Fruit fly (Drosophila melanogaster) whole organism, embryonic: Measurements from ENCODE around the gene CG4393.

Source experiments
- Abd-B ChIP-seq: fragments of 200-800 bp; sonication (Bioruptor generic); optimal IDR thresholded peaks from 2 replicates; lab custom pipeline; 2018; ENCODE audit warnings: missing biosample characterization, mild to moderate bottlenecking, missing genetic modification characterization, moderate library complexity
- Blimp-1 ChIP-seq: fragments of 200-800 bp; sonication (Bioruptor generic); optimal IDR thresholded peaks from 3 replicates; lab custom pipeline; 2018; ENCODE audit warnings: missing biosample characterization, missing genetic modification characterization, mild to moderate bottlenecking, moderate library complexity, missing genetic modification reagents
- CG10209 ChIP-seq: fragments of 200-800 bp; sonication (Bioruptor generic); optimal IDR thresholded peaks from 3 replicates; lab custom pipeline; 2017; ENCODE audit warnings: missing biosample characterization, mild to moderate bottlenecking, missing genetic modification characterization, missing genetic modification reagents
- CG10543 ChIP-seq: fragments of 200-800 bp; sonication (Bioruptor generic); optimal IDR thresholded peaks from 3 replicates; lab custom pipeline; 2017; ENCODE audit warnings: missing biosample characterization, mild to moderate bottlenecking, missing genetic modification characterization, moderate library complexity
- CG12155 ChIP-seq: fragments of 200-800 bp; sonication (Bioruptor generic); optimal IDR thresholded peaks from 3 replicates; lab custom pipeline; 2016; ENCODE audit warnings: missing biosample characterization, missing genetic modification characterization
- CG12942 ChIP-seq: fragments of 200-800 bp; sonication (Bioruptor generic); optimal IDR thresholded peaks from 3 replicates; lab custom pipeline; 2016; ENCODE audit warnings: missing biosample characterization, missing genetic modification characterization
- CG13624 ChIP-seq: fragments of 200-800 bp; sonication (Bioruptor generic); optimal IDR thresholded peaks from 2 replicates; lab custom pipeline; 2016; ENCODE audit warnings: missing biosample characterization, missing genetic modification characterization
- CG18476 ChIP-seq: fragments of 200-800 bp; sonication (Bioruptor generic); optimal IDR thresholded peaks from 2 replicates; lab custom pipeline; 2016; ENCODE audit warnings: missing biosample characterization, mild to moderate bottlenecking, missing genetic modification characterization
- CG18619 ChIP-seq: fragments of 200-800 bp; sonication (Bioruptor generic); optimal IDR thresholded peaks from 3 replicates; lab custom pipeline; 2017; ENCODE audit warnings: missing biosample characterization, mild to moderate bottlenecking, missing genetic modification characterization
- CG3065 ChIP-seq: fragments of 200-800 bp; sonication (Bioruptor generic); optimal IDR thresholded peaks from 2 replicates; lab custom pipeline; 2016; ENCODE audit warnings: missing biosample characterization, missing genetic modification characterization
- CG32532 ChIP-seq: fragments of 200-800 bp; sonication (Bioruptor generic); IDR thresholded peaks from 2 replicates; pipeline ENCODE4 v1.3.6; 2022; ENCODE audit warnings: missing biosample characterization, missing genetic modification characterization
- CG33557 ChIP-seq: fragments of 200-800 bp; sonication (Bioruptor generic); optimal IDR thresholded peaks from 2 replicates; lab custom pipeline; 2019; ENCODE audit warnings: missing biosample characterization, mild to moderate bottlenecking, missing genetic modification characterization, moderate library complexity
- CG3847 ChIP-seq: fragments of 200-800 bp; sonication (Bioruptor generic); IDR thresholded peaks from 2 replicates; pipeline ENCODE4 v1.3.6; 2022; ENCODE audit warnings: missing biosample characterization, missing genetic modification characterization
- CG4730 ChIP-seq: fragments of 200-800 bp; sonication (Bioruptor generic); IDR thresholded peaks from 2 replicates; pipeline ENCODE4 v1.3.6; 2022; ENCODE audit warnings: missing biosample characterization, missing genetic modification characterization
- CG9727 ChIP-seq: fragments of 200-800 bp; sonication (Bioruptor generic); optimal IDR thresholded peaks from 3 replicates; lab custom pipeline; 2017; ENCODE audit warnings: missing biosample characterization, mild to moderate bottlenecking, missing genetic modification characterization
- CG9817 ChIP-seq: fragments of 200-800 bp; sonication (Bioruptor generic); optimal IDR thresholded peaks from 2 replicates; lab custom pipeline; 2018; ENCODE audit warnings: missing biosample characterization, mild to moderate bottlenecking, missing genetic modification characterization, moderate library complexity
- Chrac-16 ChIP-seq: fragments of 200-800 bp; sonication (Bioruptor generic); optimal IDR thresholded peaks from 3 replicates; lab custom pipeline; 2016; ENCODE audit warnings: missing biosample characterization, missing genetic modification characterization
- CoRest ChIP-seq: fragments of 200-800 bp; sonication (Bioruptor generic); optimal IDR thresholded peaks from 3 replicates; lab custom pipeline; 2018; ENCODE audit warnings: missing biosample characterization, mild to moderate bottlenecking, missing genetic modification characterization, moderate library complexity
- D19B ChIP-seq: fragments of 200-800 bp; sonication (Bioruptor generic); optimal IDR thresholded peaks from 2 replicates; lab custom pipeline; 2017; ENCODE audit warnings: missing biosample characterization, mild to moderate bottlenecking, missing genetic modification characterization
- Dek ChIP-seq: fragments of 200-800 bp; sonication (Bioruptor generic); optimal IDR thresholded peaks from 3 replicates; lab custom pipeline; 2019; ENCODE audit warnings: missing biosample characterization, mild to moderate bottlenecking, missing genetic modification characterization, moderate library complexity
- HHEX ChIP-seq: fragments of 200-800 bp; sonication (Bioruptor generic); optimal IDR thresholded peaks from 3 replicates; lab custom pipeline; 2017; ENCODE audit warnings: missing biosample characterization, mild to moderate bottlenecking, missing genetic modification characterization, missing genetic modification reagents
- HmgD ChIP-seq: fragments of 200-800 bp; sonication (Bioruptor generic); optimal IDR thresholded peaks from 3 replicates; lab custom pipeline; 2016; ENCODE audit warnings: missing biosample characterization, missing genetic modification characterization
- HmgZ ChIP-seq: fragments of 200-800 bp; sonication (Bioruptor generic); optimal IDR thresholded peaks from 2 replicates; lab custom pipeline; 2018; ENCODE audit warnings: missing biosample characterization, mild to moderate bottlenecking, missing genetic modification characterization
- Hr78 ChIP-seq, 2 experiments: fragments of 200-800 bp in 1 of 2; fragments of >200 bp in 1 of 2; sonication (Bioruptor generic) in 1 of 2; optimal IDR thresholded peaks; 2 replicates each; lab custom pipeline; 2017 to 2019; ENCODE audit warnings: missing biosample characterization in 2 of 2, missing genetic modification characterization in 2 of 2, mild to moderate bottlenecking in 1 of 2, moderate library complexity in 1 of 2
- Max ChIP-seq: fragments of 200-800 bp; sonication (Bioruptor generic); optimal IDR thresholded peaks from 2 replicates; lab custom pipeline; 2016; ENCODE audit warnings: missing biosample characterization, mild to moderate bottlenecking, missing genetic modification characterization
- NC2α ChIP-seq: fragments of 200-800 bp; sonication (Bioruptor generic); optimal IDR thresholded peaks from 2 replicates; lab custom pipeline; 2016; ENCODE audit warnings: missing biosample characterization, missing genetic modification characterization
- Ptx1 ChIP-seq: fragments of 200-800 bp; sonication (Bioruptor generic); IDR thresholded peaks from 2 replicates; pipeline ENCODE4 v1.3.6; 2022; ENCODE audit warnings: missing biosample characterization, missing genetic modification characterization
- Scr ChIP-seq: fragments of 200-800 bp; sonication (Bioruptor generic); IDR thresholded peaks from 2 replicates; pipeline ENCODE4 v1.3.6; 2022; ENCODE audit warnings: missing biosample characterization, missing genetic modification characterization; ENCODE audit not compliant: partially characterized antibody
- Sox100B ChIP-seq: fragments of 200-800 bp; sonication (Bioruptor generic); optimal IDR thresholded peaks from 3 replicates; lab custom pipeline; 2018; ENCODE audit warnings: missing biosample characterization, mild to moderate bottlenecking, missing genetic modification characterization
- Sry-δ ChIP-seq: fragments of 200-800 bp; sonication (Bioruptor generic); optimal IDR thresholded peaks from 2 replicates; lab custom pipeline; 2016; ENCODE audit warnings: missing biosample characterization, missing genetic modification characterization
- amos ChIP-seq: fragments of 200-800 bp; sonication (Bioruptor generic); IDR thresholded peaks from 2 replicates; pipeline ENCODE4 v1.3.6; 2022; ENCODE audit warnings: missing biosample characterization, missing genetic modification characterization; ENCODE audit not compliant: partially characterized antibody
- ap ChIP-seq: fragments of 200-800 bp; sonication (Bioruptor generic); IDR thresholded peaks from 2 replicates; pipeline ENCODE4 v1.3.6; 2022; ENCODE audit warnings: missing biosample characterization, missing genetic modification characterization
- bab2 ChIP-seq: fragments of 200-800 bp; sonication (Bioruptor generic); optimal IDR thresholded peaks from 2 replicates; lab custom pipeline; 2016; ENCODE audit warnings: missing biosample characterization, missing genetic modification characterization
- bcd ChIP-seq: fragments of 200-800 bp; sonication (Bioruptor generic); optimal IDR thresholded peaks from 2 replicates; lab custom pipeline; 2017; ENCODE audit warnings: missing biosample characterization, mild to moderate bottlenecking, missing genetic modification characterization
- bowl ChIP-seq: fragments of 200-800 bp; sonication (Bioruptor generic); IDR thresholded peaks from 2 replicates; pipeline ENCODE4 v1.3.6; 2022; ENCODE audit warnings: missing biosample characterization, missing genetic modification characterization
- cad ChIP-seq: fragments of >200 bp; optimal IDR thresholded peaks from 2 replicates; lab custom pipeline; 2017; ENCODE audit warnings: missing biosample characterization, missing genetic modification characterization
- cato ChIP-seq: fragments of 200-800 bp; sonication (Bioruptor generic); optimal IDR thresholded peaks from 2 replicates; lab custom pipeline; 2016; ENCODE audit warnings: missing biosample characterization, missing genetic modification characterization, borderline replicate concordance
- crp ChIP-seq, 2 experiments: fragments of 200-800 bp; sonication (Bioruptor generic); optimal IDR thresholded peaks; 2 replicates in 1 of 2; 3 replicates in 1 of 2; lab custom pipeline; 2017; ENCODE audit warnings: missing biosample characterization in 2 of 2, missing genetic modification characterization in 2 of 2, mild to moderate bottlenecking in 1 of 2, moderate library complexity in 1 of 2
- dmrt11E ChIP-seq: fragments of 200-800 bp; sonication (Bioruptor generic); optimal IDR thresholded peaks from 3 replicates; lab custom pipeline; 2018; ENCODE audit warnings: missing biosample characterization, mild to moderate bottlenecking, missing genetic modification characterization, moderate library complexity
- emc ChIP-seq: fragments of 200-800 bp; sonication (Bioruptor generic); optimal IDR thresholded peaks from 2 replicates; lab custom pipeline; 2016; ENCODE audit warnings: missing biosample characterization, missing genetic modification characterization
- ewg ChIP-seq: fragments of 200-800 bp; sonication (Bioruptor generic); optimal IDR thresholded peaks from 3 replicates; lab custom pipeline; 2017; ENCODE audit warnings: mild to moderate bottlenecking, missing biosample characterization, missing genetic modification reagents, missing genetic modification characterization
- eyg ChIP-seq: fragments of 200-800 bp; sonication (Bioruptor generic); optimal IDR thresholded peaks from 3 replicates; lab custom pipeline; 2016; ENCODE audit warnings: missing biosample characterization, missing genetic modification characterization
- kah ChIP-seq: fragments of 200-800 bp; sonication (Bioruptor generic); optimal IDR thresholded peaks from 2 replicates; lab custom pipeline; 2018; ENCODE audit warnings: missing biosample characterization, mild to moderate bottlenecking, missing genetic modification characterization
- lmd ChIP-seq: fragments of 200-800 bp; sonication (Bioruptor generic); IDR thresholded peaks from 2 replicates; pipeline ENCODE4 v1.3.6; 2022; ENCODE audit warnings: missing biosample characterization, missing genetic modification characterization
- ranshi ChIP-seq: fragments of 200-800 bp; sonication (Bioruptor generic); IDR thresholded peaks from 2 replicates; pipeline ENCODE4 v1.3.6; 2022; ENCODE audit warnings: missing biosample characterization, missing genetic modification characterization
- run ChIP-seq: fragments of 200-800 bp; sonication (Bioruptor generic); optimal IDR thresholded peaks from 3 replicates; lab custom pipeline; 2018; ENCODE audit warnings: missing biosample characterization, mild to moderate bottlenecking, missing genetic modification characterization
- seq ChIP-seq: fragments of 200-800 bp; sonication (Bioruptor generic); IDR thresholded peaks from 2 replicates; pipeline ENCODE4 v1.3.6; 2022; ENCODE audit warnings: missing biosample characterization, missing genetic modification characterization
- tgo ChIP-seq: fragments of 200-800 bp; sonication (Bioruptor generic); IDR thresholded peaks from 3 replicates; pipeline ENCODE4 v1.3.6; 2022; ENCODE audit warnings: missing biosample characterization, missing genetic modification characterization
- trem ChIP-seq: fragments of 200-800 bp; optimal IDR thresholded peaks from 3 replicates; lab custom pipeline; 2019; ENCODE audit warnings: missing biosample characterization, mild to moderate bottlenecking, missing genetic modification characterization, moderate library complexity
- vfl ChIP-seq: fragments of 200-800 bp; sonication (Bioruptor generic); optimal IDR thresholded peaks from 2 replicates; lab custom pipeline; 2016; ENCODE audit warnings: missing biosample characterization, missing genetic modification characterization

The CG4393 gene

DNA sequence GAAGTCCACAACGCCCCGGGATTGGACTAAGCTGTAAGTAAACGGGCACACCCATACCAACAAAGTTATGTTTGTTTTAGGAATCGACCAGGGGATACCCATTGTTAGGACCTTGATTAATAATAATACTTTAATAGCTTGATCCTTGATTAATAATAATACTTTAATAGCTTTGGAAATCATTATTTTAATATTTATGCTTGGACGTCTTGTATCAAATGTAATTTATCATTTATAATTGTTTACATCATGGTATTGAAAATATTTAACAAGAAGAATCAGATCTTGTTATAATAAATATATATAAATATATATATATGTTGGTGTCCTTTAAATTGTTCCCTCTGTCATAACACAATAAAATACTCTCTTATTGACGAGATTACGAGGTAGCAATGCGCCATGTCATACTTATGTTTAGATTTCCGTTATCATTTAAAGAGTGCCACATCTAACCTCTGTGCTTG is 27.6 kb downstream of the CG4393 start (continued):
- TF ChIP-seq bcd (GFP tag; lab: Kevin White, UChicago) (peak; percentile 81), Sry-δ (GFP tag; lab: Kevin White, UChicago) (no peak), CG32532 (GFP tag; lab: Robert Waterston, UW) (peak; percentile 86), Sox100B (GFP tag; lab: Kevin White, UChicago) (peak; percentile 91), NC2α (no peak), cato (GFP tag; lab: Kevin White, UChicago) (peak; percentile 68), ranshi (GFP tag; lab: Robert Waterston, UW) (peak; percentile 80), tgo (peak; percentile 80), Scr (GFP tag; lab: Robert Waterston, UW) (no peak), bab2 (peak; percentile 11), crp (GFP tag; optimal IDR thresholded peaks at IDR 0.05; lab: Kevin White, UChicago) (peak in 1 of 2 experiments; percentile 39), Abd-B (GFP tag; lab: Kevin White, UChicago) (peak; percentile 81), vfl (GFP tag; lab: Kevin White, UChicago) (no peak), Max (GFP tag; lab: Kevin White, UChicago) (peak; percentile 46), CG10209 (GFP tag; lab: Kevin White, UChicago) (peak; percentile 93), emc (GFP tag; lab: Kevin White, UChicago) (no peak), Chrac-16 (peak; percentile 63), CG12155 (GFP tag; lab: Kevin White, UChicago) (peak; percentile 83), HmgZ (peak; percentile 85), CG4730 (GFP tag; lab: Robert Waterston, UW) (peak; percentile 72), Hr78 (GFP tag; optimal IDR thresholded peaks at IDR 0.05; lab: Kevin White, UChicago) (peak in 1 of 2 experiments; percentile 63), amos (GFP tag; lab: Robert Waterston, UW) (no peak), CG13624 (peak; percentile 28), bowl (GFP tag; lab: Robert Waterston, UW) (peak; percentile 40; the same call in 1 of the 2 replicates), ewg (GFP tag; lab: Kevin White, UChicago) (peak; percentile 76), dmrt11E (tag; lab: Kevin White, UChicago) (peak; percentile 89), Ptx1 (GFP tag; lab: Robert Waterston, UW) (peak; percentile 89), D19B (GFP tag; lab: Kevin White, UChicago) (peak; percentile 97), run (tag; lab: Kevin White, UChicago) (peak; percentile 82), kah (GFP tag; lab: Kevin White, UChicago) (peak; percentile 45), eyg (no peak), CG12942 (GFP tag; lab: Kevin White, UChicago) (peak; percentile 85), Blimp-1 (GFP tag; lab: Kevin White, UChicago) (peak; percentile 80), CG10543 (GFP tag; lab: Kevin White, UChicago) (peak; percentile 50), Dek (tag; lab: Kevin White, UChicago) (peak; percentile 90), HHEX (GFP tag; lab: Kevin White, UChicago) (peak; percentile 71), trem (peak; percentile 68), ap (GFP tag; lab: Robert Waterston, UW) (peak; percentile 69), CG18619 (peak; percentile 88), seq (peak; percentile 78), CG9727 (peak; percentile 90), CG33557 (GFP tag; lab: Kevin White, UChicago) (peak; percentile 74), lmd (GFP tag; lab: Robert Waterston, UW) (peak; percentile 79), CG9817 (tag; lab: Kevin White, UChicago) (peak; percentile 84), CG3847 (GFP tag; lab: Robert Waterston, UW) (peak; percentile 67), CoRest (tag; lab: Kevin White, UChicago) (peak; percentile 97), cad (GFP tag; lab: Kevin White, UChicago) (no peak), CG3065 (GFP tag; lab: Kevin White, UChicago) (peak; percentile 56), CG18476 (peak; percentile 34), HmgD (GFP tag; lab: Kevin White, UChicago) (no peak)
